Fruit fly (Drosophila melanogaster) whole organism: ENCODE measurements around the gene Pdss2.

ENCODE experiments used
- CG8478 ChIP-seq: fragments of >200 bp; optimal IDR thresholded peaks from 2 replicates; lab custom pipeline; 2018; ENCODE audit warnings: inconsistent platforms
- EcR ChIP-seq, 2 experiments: fragments of >200 bp; optimal IDR thresholded peaks; 2 replicates each; lab custom pipeline; 2017; ENCODE audit warnings: missing biosample characterization in 2 of 2, missing genetic modification characterization in 2 of 2, missing genetic modification reagents in 2 of 2
- pan ChIP-seq: fragments of >200 bp; optimal IDR thresholded peaks from 2 replicates; lab custom pipeline; 2017
- psq ChIP-seq: fragments of >200 bp; optimal IDR thresholded peaks from 2 replicates; lab custom pipeline; 2017
- usp ChIP-seq: fragments of >200 bp; optimal IDR thresholded peaks from 2 replicates; lab custom pipeline; 2017; ENCODE audit warnings: missing biosample characterization, missing genetic modification characterization, mixed read lengths

DNA sequence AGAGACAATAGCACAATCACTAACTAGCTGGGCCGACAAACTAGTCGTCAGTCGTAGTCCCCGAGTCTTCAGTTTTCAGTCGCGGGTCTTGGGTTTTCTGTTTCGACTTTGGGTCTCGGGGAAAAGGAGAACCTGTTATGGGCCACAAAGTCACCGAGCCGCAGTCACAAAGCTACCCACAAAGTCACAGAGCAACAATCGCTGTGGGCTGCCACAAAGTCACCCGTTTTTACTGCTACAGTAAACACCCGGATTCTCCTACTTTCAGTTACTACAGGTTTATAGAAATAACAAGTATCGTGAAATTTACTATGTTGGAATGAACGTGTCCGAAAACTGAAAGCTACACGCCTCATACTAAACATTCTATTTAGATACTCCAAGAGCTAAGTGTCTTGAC is 3.9 kb upstream of the Pdss2 start:
- no peak for TF ChIP-seq CG8478 (lab: Kevin White, UChicago)
- TF ChIP-seq psq = no peak
- no peak for TF ChIP-seq usp (GFP tag; lab: Kevin White, UChicago)
- no peak for TF ChIP-seq pan
- TF ChIP-seq EcR (GFP tag; optimal IDR thresholded peaks at IDR 0.05; lab: Kevin White, UChicago) = no peak
